Fruit fly (Drosophila melanogaster): ENCODE results near the gene CkIalpha.

DNA sequence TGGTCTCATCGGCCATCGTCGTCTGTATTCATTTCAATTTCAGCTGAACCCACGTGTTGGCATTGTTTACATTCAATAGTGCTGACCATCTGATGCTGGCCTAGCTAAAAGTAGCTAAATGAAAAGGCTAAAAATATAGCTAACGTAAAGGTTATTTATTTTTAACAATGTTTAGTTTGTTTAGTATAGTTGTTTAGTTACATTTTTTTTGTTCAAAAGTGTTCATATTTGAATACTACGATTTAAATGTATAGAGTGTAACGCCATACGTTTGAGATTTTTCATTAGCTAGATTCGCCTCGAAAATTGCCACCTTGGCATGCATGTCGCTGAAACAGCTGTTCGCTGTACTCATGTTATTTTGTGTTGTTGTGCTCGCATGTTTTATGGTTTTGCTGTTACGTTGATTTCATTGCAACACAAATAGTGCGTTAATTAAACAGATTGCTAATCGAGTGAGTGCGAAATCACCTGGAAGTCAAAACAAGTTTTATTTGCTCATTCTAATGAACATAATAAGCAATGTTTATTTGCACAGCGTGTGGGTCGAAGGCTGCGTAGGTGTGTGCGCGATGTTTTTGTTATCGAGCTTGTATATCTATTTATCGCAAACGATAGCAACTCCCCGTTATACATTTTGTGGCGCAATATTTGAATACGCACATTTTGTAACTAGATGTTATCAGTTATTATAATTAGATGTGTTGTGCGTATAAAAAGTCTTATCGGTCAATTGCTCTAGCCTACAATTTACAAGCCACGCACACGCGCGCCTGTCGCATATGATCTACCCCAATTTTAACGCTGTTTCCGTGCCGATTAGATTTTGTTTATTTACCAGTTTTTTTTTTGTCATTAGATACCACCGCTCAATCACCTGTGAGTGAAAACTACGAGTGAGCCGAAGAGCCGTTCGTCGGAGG lies 41.6 kb upstream of the CkIalpha start, which contains the start of the genes CG1463 and Fpgs1:
- no peak for TF ChIP-seq br (GFP tag; optimal IDR thresholded peaks at IDR 0.05)
- no peak for TF ChIP-seq HLH106 (tag; optimal IDR thresholded peaks at IDR 0.05)
